Worm (Caenorhabditis elegans) whole organism, early embryonic: ENCODE measurements around the gene srj-55.

Experiments used
- B0310.2 ChIP-seq: sonication (generic microtip); optimal IDR thresholded peaks from 2 replicates; lab custom pipeline; 2016; ENCODE audit warnings: mild to moderate bottlenecking, missing genetic modification characterization, missing compliant biosample characterization
- F13C5.2 ChIP-seq: sonication (generic microtip); optimal IDR thresholded peaks from 2 replicates; lab custom pipeline; 2017; ENCODE audit warnings: mild to moderate bottlenecking, missing genetic modification characterization, inconsistent platforms, missing compliant biosample characterization
- ama-1 ChIP-seq: fragments of 150-350 bp; optimal IDR thresholded peaks from 2 replicates; lab custom pipeline; 2014
- ceh-13 ChIP-seq: fragments of 200-800 bp; sonication (Bioruptor generic); optimal IDR thresholded peaks from 2 replicates; lab custom pipeline; 2018; ENCODE audit warnings: mild to moderate bottlenecking, missing genetic modification characterization, missing compliant biosample characterization
- ceh-36 ChIP-seq: sonication (generic microtip); optimal IDR thresholded peaks from 2 replicates; lab custom pipeline; 2016; ENCODE audit warnings: missing genetic modification characterization, inconsistent platforms, missing compliant biosample characterization
- ets-7 ChIP-seq: sonication (generic microtip); optimal IDR thresholded peaks from 2 replicates; lab custom pipeline; 2016; ENCODE audit warnings: missing genotype, missing genetic modification characterization, missing compliant biosample characterization
- flt-1 ChIP-seq: fragments of 200-800 bp; sonication (Bioruptor generic); IDR thresholded peaks from 2 replicates; pipeline ENCODE4 v1.3.6; 2022; ENCODE audit warnings: missing genetic modification characterization, missing compliant biosample characterization
- hmg-4 ChIP-seq: fragments of 200-800 bp; sonication (Bioruptor generic); optimal IDR thresholded peaks from 2 replicates; lab custom pipeline; 2018; ENCODE audit warnings: mild to moderate bottlenecking, missing genetic modification characterization, missing compliant biosample characterization
- hnd-1 ChIP-seq: sonication (generic microtip); optimal IDR thresholded peaks from 2 replicates; lab custom pipeline; 2016; ENCODE audit warnings: missing genetic modification characterization, missing compliant biosample characterization
- pes-1 ChIP-seq: fragments of 200-800 bp; sonication (Bioruptor generic); IDR thresholded peaks from 2 replicates; pipeline ENCODE4 v1.3.6; 2022; ENCODE audit warnings: missing genetic modification reagents, missing genetic modification characterization, missing compliant biosample characterization
- scrt-1 ChIP-seq: fragments of 200-800 bp; sonication (Bioruptor generic); IDR thresholded peaks from 2 replicates; pipeline ENCODE4 v1.3.6; 2022; ENCODE audit warnings: missing genetic modification characterization, missing compliant biosample characterization
- tbx-11 ChIP-seq: fragments of 200-800 bp; sonication (Bioruptor generic); IDR thresholded peaks from 2 replicates; pipeline ENCODE4 v1.3.6; 2022; ENCODE audit warnings: missing genetic modification characterization, missing compliant biosample characterization
- tbx-37 ChIP-seq: fragments of 200-800 bp; sonication (Bioruptor generic); conservative IDR thresholded peaks from 2 replicates; pipeline ENCODE4 v1.3.6; 2022; ENCODE audit warnings: missing genetic modification reagents, missing genetic modification characterization, missing compliant biosample characterization
- tra-4 ChIP-seq: sonication (generic microtip); optimal IDR thresholded peaks from 2 replicates; lab custom pipeline; 2017; ENCODE audit warnings: missing genetic modification characterization, missing compliant biosample characterization

- no peak for TF ChIP-seq ama-1 (lab: Kevin White, UChicago)
- no peak for TF ChIP-seq F13C5.2 (tag; lab: Kevin White, UChicago)
- TF ChIP-seq tra-4 (tag; lab: Kevin White, UChicago) = no peak
- TF ChIP-seq flt-1 (GFP tag; lab: Robert Waterston, UW) = no peak
- no peak for TF ChIP-seq tbx-11 (GFP tag; lab: Robert Waterston, UW)
- TF ChIP-seq ceh-13 (GFP tag; lab: Kevin White, UChicago) = no peak
- TF ChIP-seq ceh-36 (tag; lab: Kevin White, UChicago) = no peak
- TF ChIP-seq hmg-4 (GFP tag; lab: Kevin White, UChicago) = no peak
- no peak for TF ChIP-seq scrt-1 (GFP tag; lab: Robert Waterston, UW)
- TF ChIP-seq pes-1 = no peak
- no peak for TF ChIP-seq B0310.2 (tag; lab: Kevin White, UChicago)
- no peak for TF ChIP-seq hnd-1 (tag; lab: Kevin White, UChicago)
- TF ChIP-seq ets-7 (tag; lab: Kevin White, UChicago) = no peak
- no peak for TF ChIP-seq tbx-37 (GFP tag; lab: Robert Waterston, UW)
Measured at ce11 chrV:2836501-2836900, 21.2 kb downstream of the srj-55 start, which contains the start of gene srj-45.
